Worm (Caenorhabditis elegans): ENCODE measurements around the gene B0303.7.
A peak's percentile ranks its signal among the peaks of the same experiment; 100 is the strongest.

The B0303.7 gene

DNA sequence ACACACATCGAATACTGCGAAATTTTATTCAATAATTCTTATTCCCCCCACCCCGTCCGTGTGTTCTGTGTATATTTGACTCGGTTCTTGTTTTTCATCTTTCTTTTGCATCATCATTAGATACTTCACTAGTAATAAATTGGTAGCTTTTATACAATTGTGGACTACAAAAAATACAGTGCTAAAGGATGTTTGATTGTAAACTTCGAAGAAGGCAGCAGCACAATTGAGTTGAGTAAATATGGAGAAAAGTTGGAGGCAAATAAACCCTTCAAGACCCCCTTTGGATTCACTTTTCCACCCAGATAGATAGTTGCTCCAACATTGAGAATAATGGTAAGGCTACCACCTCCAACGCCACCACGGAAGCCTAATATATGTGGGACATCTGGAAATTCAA, at the start of gene B0303.7:
TSS of gene B0303.7 (plus strand) at position 301 of the 400 bp plus-strand sequence.
- TF ChIP-seq pha-4 (tag; optimal IDR thresholded peaks at IDR 0.05) (peak; percentile 3), ztf-4 (tag; optimal IDR thresholded peaks at IDR 0.05) (no peak)

DNA sequence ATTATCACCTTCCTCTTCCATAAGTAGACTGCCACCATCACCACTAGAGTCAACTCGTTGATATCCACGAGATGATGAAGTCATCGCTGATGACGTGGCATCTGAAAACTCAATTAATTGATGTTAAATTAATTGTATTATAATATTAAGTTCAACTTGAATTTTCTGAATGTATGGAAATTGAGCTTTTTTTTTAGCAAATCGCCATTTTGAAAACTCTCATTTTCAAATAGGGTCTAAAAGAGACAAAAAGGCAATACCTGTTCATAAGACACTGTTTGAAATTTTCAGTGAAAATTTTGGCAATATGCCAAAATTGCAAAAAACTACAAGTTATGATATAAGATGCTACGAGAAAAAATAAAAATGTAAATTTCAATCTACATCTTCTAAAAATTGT, 49.8 kb upstream of the B0303.7 start, which contains the start of gene twk-7:
TSS of gene twk-7 (minus strand) at position 101 of the 400 bp plus-strand sequence.
- TF ChIP-seq fos-1 (tag; optimal IDR thresholded peaks at IDR 0.05) (no peak), nhr-28 (tag; optimal IDR thresholded peaks at IDR 0.05) (no peak), pha-4 (tag; optimal IDR thresholded peaks at IDR 0.05) (no peak), ceh-28 (tag; optimal IDR thresholded peaks at IDR 0.05) (no peak), egl-27 (tag; optimal IDR thresholded peaks at IDR 0.05) (no peak), nhr-77 (tag; optimal IDR thresholded peaks at IDR 0.05) (no peak), nhr-25 (tag; optimal IDR thresholded peaks at IDR 0.05) (no peak), daf-12 (tag; optimal IDR thresholded peaks at IDR 0.05) (no peak), nhr-11 (tag; optimal IDR thresholded peaks at IDR 0.05) (no peak), aly-2 (tag; optimal IDR thresholded peaks at IDR 0.05) (no peak), skn-1 (tag; optimal IDR thresholded peaks at IDR 0.05) (no peak), ZK546.5 (tag; optimal IDR thresholded peaks at IDR 0.05) (no peak), eor-1 (tag; optimal IDR thresholded peaks at IDR 0.05) (no peak), nfya-1 (tag; optimal IDR thresholded peaks at IDR 0.05; ENCODE audit: insufficient read depth) (no peak)

DNA sequence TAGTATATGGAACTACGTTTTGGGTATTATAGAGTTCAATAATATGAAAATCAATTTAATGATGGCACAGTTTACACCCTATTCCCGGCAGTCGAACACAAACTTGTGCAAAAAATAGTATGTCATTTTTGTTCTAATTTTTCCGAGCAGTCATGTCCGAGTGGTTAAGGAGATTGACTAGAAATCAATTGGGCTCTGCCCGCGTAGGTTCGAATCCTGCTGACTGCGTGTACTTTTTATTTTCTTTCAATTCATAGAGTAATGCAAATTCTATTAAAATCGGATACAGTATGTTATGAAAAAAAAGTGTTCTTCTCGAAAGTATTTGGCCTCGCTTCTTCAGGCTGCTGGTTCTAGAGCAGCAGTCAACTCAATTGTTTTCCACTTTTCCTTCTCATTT, 47.4 kb upstream of the B0303.7 start:
- peak; percentile 12 for TF ChIP-seq elt-2 (tag; optimal IDR thresholded peaks at IDR 0.05)
- TF ChIP-seq lin-39 (tag; optimal IDR thresholded peaks at IDR 0.05): no peak
- TF ChIP-seq nhr-28 (tag; optimal IDR thresholded peaks at IDR 0.05): no peak
- TF ChIP-seq lin-15B (tag; optimal IDR thresholded peaks at IDR 0.05): no peak
- TF ChIP-seq nhr-43 (tag; optimal IDR thresholded peaks at IDR 0.05; ENCODE audit: poor library complexity, severe bottlenecking): peak; percentile 40
- no peak for TF ChIP-seq mdl-1 (tag; optimal IDR thresholded peaks at IDR 0.05)

DNA sequence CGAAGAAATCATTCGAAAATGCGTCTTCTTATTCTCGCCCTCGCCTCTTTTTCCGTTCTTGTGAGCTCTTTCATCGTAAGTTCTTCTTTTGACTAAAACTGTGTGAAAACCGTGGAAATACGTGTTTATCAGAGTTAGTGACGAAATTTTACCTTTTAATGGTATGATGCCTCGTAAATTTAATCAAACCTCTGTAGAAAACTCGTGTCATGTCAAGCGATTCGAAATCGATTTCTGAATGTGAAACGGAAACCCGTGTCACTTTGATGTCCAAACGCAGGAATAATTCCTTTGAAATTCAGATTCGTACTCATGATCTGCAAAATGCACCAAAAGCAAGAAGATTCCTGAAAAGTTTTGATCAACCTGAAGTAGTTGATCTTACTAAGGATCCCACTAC, 44.8 kb upstream of the B0303.7 start, which contains the start of gene F22B7.3:
TSS of gene F22B7.3 (plus strand) at position 301 of the 400 bp plus-strand sequence.
- TF ChIP-seq fkh-2 (tag; optimal IDR thresholded peaks at IDR 0.05) (no peak), R02D3.7 (tag; optimal IDR thresholded peaks at IDR 0.05) (no peak), ama-1 (optimal IDR thresholded peaks at IDR 0.05) (no peak), nhr-67 (tag; optimal IDR thresholded peaks at IDR 0.05) (no peak), nhr-77 (tag; optimal IDR thresholded peaks at IDR 0.05) (no peak), aly-2 (tag; optimal IDR thresholded peaks at IDR 0.05) (no peak), egl-27 (tag; optimal IDR thresholded peaks at IDR 0.05) (no peak), unc-62 (GFP tag; optimal IDR thresholded peaks at IDR 0.05) (no peak), egl-5 (tag; optimal IDR thresholded peaks at IDR 0.05) (no peak)

DNA sequence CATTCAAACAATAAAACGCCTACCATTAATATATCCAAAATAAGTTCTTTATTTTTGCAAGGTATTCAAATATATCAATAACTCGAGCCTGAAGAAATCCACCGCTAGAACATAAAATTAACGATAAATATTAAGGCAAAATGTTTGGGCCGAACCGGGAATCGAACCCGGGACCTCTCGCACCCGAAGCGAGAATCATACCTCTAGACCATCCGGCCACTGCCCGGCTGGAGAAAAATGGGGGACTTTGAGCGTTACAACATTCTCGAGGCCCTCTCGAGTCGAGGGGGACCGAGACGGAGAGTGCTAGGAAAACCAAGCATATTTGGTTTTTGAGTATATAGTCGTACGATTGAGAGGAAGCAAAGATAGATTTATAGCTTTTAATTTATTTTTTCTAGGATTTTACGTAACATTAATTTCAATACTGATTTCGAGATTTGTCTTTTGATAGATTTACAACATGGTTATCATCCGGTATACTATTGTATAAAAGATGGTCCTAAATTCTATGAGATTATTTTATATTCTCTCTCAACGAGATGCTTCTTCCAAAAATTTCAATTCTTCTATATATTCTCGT, 43.1 kb upstream of the B0303.7 start, which contains the start of gene flp-23:
TSS of gene flp-23 (plus strand) at position 533 of the 583 bp plus-strand sequence.
- peak; percentile 16 for TF ChIP-seq pha-4 (tag; optimal IDR thresholded peaks at IDR 0.05)
- no peak for TF ChIP-seq ceh-16 (tag; optimal IDR thresholded peaks at IDR 0.05)
- peak; percentile 35 for TF ChIP-seq lin-39 (tag; optimal IDR thresholded peaks at IDR 0.05)
- no peak for TF ChIP-seq eor-1 (tag; optimal IDR thresholded peaks at IDR 0.05)
- TF ChIP-seq egl-5 (tag; optimal IDR thresholded peaks at IDR 0.05): peak; percentile 8
- TF ChIP-seq hmg-11 (tag; optimal IDR thresholded peaks at IDR 0.05): peak; percentile 28
- peak; percentile 45 for TF ChIP-seq skn-1 (tag; optimal IDR thresholded peaks at IDR 0.05)
- TF ChIP-seq lin-15B (tag; optimal IDR thresholded peaks at IDR 0.05): no peak
- peak; percentile 44 for TF ChIP-seq nfya-1 (tag; optimal IDR thresholded peaks at IDR 0.05; ENCODE audit: insufficient read depth)

DNA sequence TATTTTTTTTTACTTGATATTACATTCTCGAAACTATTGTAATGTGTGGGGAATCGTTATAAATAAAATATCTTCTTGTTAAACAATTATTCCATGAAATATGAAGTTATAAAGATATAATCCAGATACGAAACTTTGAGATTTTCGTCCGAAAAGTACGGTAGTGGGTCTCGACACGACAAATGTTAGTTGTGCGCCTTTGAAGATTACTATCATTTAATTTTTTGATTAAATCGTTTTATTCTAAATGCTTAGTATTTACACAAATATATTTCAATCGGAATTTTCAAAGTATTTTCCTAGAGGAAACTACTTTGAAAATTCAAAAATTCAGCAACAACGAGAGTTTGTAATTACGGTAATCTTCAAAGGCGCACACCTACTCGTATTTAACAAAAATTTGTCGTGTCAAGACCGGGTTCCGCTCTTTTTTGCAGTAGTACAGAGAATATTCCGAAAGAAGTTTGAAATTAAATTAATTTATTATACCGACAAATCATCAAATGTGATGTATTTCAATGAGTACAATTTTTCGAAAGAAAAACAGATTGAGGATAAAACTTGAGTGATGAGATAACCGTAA, 41.2 kb upstream of the B0303.7 start:
- peak; percentile 6 for TF ChIP-seq lsy-12 (tag; optimal IDR thresholded peaks at IDR 0.05)
- peak; percentile 93 for TF ChIP-seq ama-1 (optimal IDR thresholded peaks at IDR 0.05)
- no peak for TF ChIP-seq fkh-10 (GFP tag; optimal IDR thresholded peaks at IDR 0.05)

Data from whole organism, L3 larva.